Fruit fly (Drosophila melanogaster) whole organism, prepupa: ENCODE measurements around the gene CG14459.

Experiments used
- CG10631 ChIP-seq: fragments of 200-800 bp; sonication (Bioruptor generic); optimal IDR thresholded peaks from 2 replicates; lab custom pipeline; 2016; ENCODE audit warnings: missing biosample characterization, missing genetic modification characterization
- CG10669 ChIP-seq: fragments of 200-800 bp; sonication (Bioruptor generic); optimal IDR thresholded peaks from 3 replicates; lab custom pipeline; 2018; ENCODE audit warnings: missing biosample characterization, mild to moderate bottlenecking, missing genetic modification characterization, moderate library complexity
- CG11902 ChIP-seq: fragments of 200-800 bp; sonication (Bioruptor generic); optimal IDR thresholded peaks from 3 replicates; lab custom pipeline; 2016; ENCODE audit warnings: missing biosample characterization, missing genetic modification characterization
- CG31627 ChIP-seq: fragments of 200-800 bp; sonication (Bioruptor generic); optimal IDR thresholded peaks from 3 replicates; lab custom pipeline; 2016; ENCODE audit warnings: missing biosample characterization, missing genetic modification characterization
- CG32006 ChIP-seq: fragments of 200-800 bp; sonication (Bioruptor generic); optimal IDR thresholded peaks from 3 replicates; lab custom pipeline; 2017; ENCODE audit warnings: missing biosample characterization, mild to moderate bottlenecking, missing genetic modification characterization
- CG4318 ChIP-seq: fragments of 200-800 bp; sonication (Bioruptor generic); optimal IDR thresholded peaks from 3 replicates; lab custom pipeline; 2017; ENCODE audit warnings: missing biosample characterization, mild to moderate bottlenecking, missing genetic modification characterization
- CG6163 ChIP-seq: fragments of 200-800 bp; sonication (Bioruptor generic); IDR thresholded peaks from 3 replicates; pipeline ENCODE4 v1.3.6; 2022; ENCODE audit warnings: missing biosample characterization, missing genetic modification characterization
- CG6276 ChIP-seq: fragments of 200-800 bp; sonication (Bioruptor generic); optimal IDR thresholded peaks from 2 replicates; lab custom pipeline; 2017; ENCODE audit warnings: missing biosample characterization, mild to moderate bottlenecking, missing genetic modification characterization
- CG8119 ChIP-seq: fragments of 200-800 bp; sonication (Bioruptor generic); IDR thresholded peaks from 3 replicates; pipeline ENCODE4 v1.3.6; 2022; ENCODE audit warnings: missing biosample characterization, missing genetic modification characterization
- CG8319 ChIP-seq: fragments of 200-800 bp; sonication (Bioruptor generic); optimal IDR thresholded peaks from 3 replicates; lab custom pipeline; 2016; ENCODE audit warnings: missing biosample characterization, missing genetic modification characterization
- Eip78C ChIP-seq: fragments of 200-800 bp; sonication (Bioruptor generic); peaks from one replicate; lab custom pipeline; 2016; ENCODE audit warnings: missing biosample characterization, missing genetic modification characterization
- Eip93F ChIP-seq: fragments of 200-800 bp; sonication (Bioruptor generic); optimal IDR thresholded peaks from 2 replicates; lab custom pipeline; 2016; ENCODE audit warnings: missing biosample characterization, mild to moderate bottlenecking, missing genetic modification characterization
- Ets96B ChIP-seq: fragments of 200-800 bp; optimal IDR thresholded peaks from 2 replicates; lab custom pipeline; 2019; ENCODE audit warnings: missing biosample characterization, mild to moderate bottlenecking, missing genetic modification characterization, moderate library complexity
- Gug ChIP-seq: fragments of 200-800 bp; sonication (Bioruptor generic); IDR thresholded peaks from 2 replicates; pipeline ENCODE4 v1.3.6; 2022; ENCODE audit warnings: missing biosample characterization, missing genetic modification characterization
- Lpt ChIP-seq: fragments of 200-800 bp; sonication (Bioruptor generic); optimal IDR thresholded peaks from 3 replicates; lab custom pipeline; 2016; ENCODE audit warnings: missing biosample characterization, missing genetic modification characterization
- OdsH ChIP-seq: fragments of 200-800 bp; sonication (Bioruptor generic); optimal IDR thresholded peaks from 3 replicates; lab custom pipeline; 2016; ENCODE audit warnings: missing biosample characterization, missing genetic modification characterization
- Sox14 ChIP-seq: fragments of 200-800 bp; sonication (Bioruptor generic); optimal IDR thresholded peaks from 3 replicates; lab custom pipeline; 2016; ENCODE audit warnings: missing biosample characterization, missing genetic modification characterization
- achi ChIP-seq: fragments of 200-800 bp; sonication (Bioruptor generic); optimal IDR thresholded peaks from 3 replicates; lab custom pipeline; 2016; ENCODE audit warnings: missing biosample characterization, missing genetic modification characterization
- acj6 ChIP-seq: fragments of 200-800 bp; sonication (Bioruptor generic); optimal IDR thresholded peaks from 3 replicates; lab custom pipeline; 2016; ENCODE audit warnings: missing biosample characterization, missing genetic modification characterization
- eg ChIP-seq: fragments of 200-800 bp; sonication (Bioruptor generic); IDR thresholded peaks from 3 replicates; pipeline ENCODE4 v1.3.6; 2022; ENCODE audit warnings: missing biosample characterization, missing genetic modification characterization
- lz ChIP-seq: fragments of 200-800 bp; sonication (Bioruptor generic); optimal IDR thresholded peaks from 3 replicates; lab custom pipeline; 2016; ENCODE audit warnings: missing biosample characterization, missing genetic modification characterization
- spab ChIP-seq: fragments of 200-800 bp; sonication (Bioruptor generic); optimal IDR thresholded peaks from 2 replicates; lab custom pipeline; 2017; ENCODE audit warnings: missing biosample characterization, mild to moderate bottlenecking, missing genetic modification characterization, missing genetic modification reagents
- vri ChIP-seq: fragments of 200-800 bp; sonication (Bioruptor generic); optimal IDR thresholded peaks from 3 replicates; lab custom pipeline; 2016; ENCODE audit warnings: missing biosample characterization, mild to moderate bottlenecking, missing genetic modification characterization

CG14459 gene

dm6 chr3L:22571679-22572078, 66.0 kb downstream of the CG14459 start:
- TF ChIP-seq CG6163 (GFP tag; lab: Robert Waterston, UW) (no peak), OdsH (no peak), eg (GFP tag; lab: Robert Waterston, UW) (no peak), CG6276 (GFP tag; lab: Kevin White, UChicago) (no peak), CG4318 (no peak), CG8319 (GFP tag; lab: Kevin White, UChicago) (no peak), achi (GFP tag; lab: Kevin White, UChicago) (no peak), lz (GFP tag; lab: Kevin White, UChicago) (no peak), CG11902 (GFP tag; lab: Kevin White, UChicago) (no peak), Eip78C (no peak), CG8119 (no peak), Lpt (GFP tag; lab: Kevin White, UChicago) (no peak), CG10669 (GFP tag; lab: Kevin White, UChicago) (no peak), CG10631 (no peak)
- TF ChIP-seq, all 60 proteins: peak for 0

dm6 chr3L:22549926-22550325, 87.8 kb downstream of the CG14459 start, which contains the start of gene Trxr2:
Trxr2 (plus strand) TSS chr3L:22550226.
- TF ChIP-seq Ets96B (tag; lab: Kevin White, UChicago) (no peak), acj6 (GFP tag; lab: Kevin White, UChicago) (no peak), Gug (GFP tag; lab: Robert Waterston, UW) (no peak), CG31627 (GFP tag; lab: Kevin White, UChicago) (no peak), spab (GFP tag; lab: Kevin White, UChicago) (no peak), Sox14 (GFP tag; lab: Kevin White, UChicago) (no peak), CG32006 (GFP tag; lab: Kevin White, UChicago) (no peak), Eip93F (no peak)

- no peak for TF ChIP-seq vri (GFP tag; lab: Kevin White, UChicago)
- TF ChIP-seq, all 60 proteins: peak for 0
These were observed 89.6 kb downstream of the CG14459 start, which contains the start of gene CG11404 for dm6 chr3L:22548137-22548536. CG11404 (plus strand) TSS chr3L:22548437.
